Fruit fly (Drosophila melanogaster): Measurements from ENCODE around the gene Diap1.

Gene Diap1

dm6 chr3L:16002116-16002716, 48.6 kb downstream of the Diap1 start:
- no peak for TF ChIP-seq CG8478 (optimal IDR thresholded peaks at IDR 0.05)

dm6 chr3L:16001164-16001679, 49.6 kb downstream of the Diap1 start:
- no peak for TF ChIP-seq CTCF (optimal IDR thresholded peaks at IDR 0.05)
- TF ChIP-seq CG8478 (optimal IDR thresholded peaks at IDR 0.05): no peak

DNA sequence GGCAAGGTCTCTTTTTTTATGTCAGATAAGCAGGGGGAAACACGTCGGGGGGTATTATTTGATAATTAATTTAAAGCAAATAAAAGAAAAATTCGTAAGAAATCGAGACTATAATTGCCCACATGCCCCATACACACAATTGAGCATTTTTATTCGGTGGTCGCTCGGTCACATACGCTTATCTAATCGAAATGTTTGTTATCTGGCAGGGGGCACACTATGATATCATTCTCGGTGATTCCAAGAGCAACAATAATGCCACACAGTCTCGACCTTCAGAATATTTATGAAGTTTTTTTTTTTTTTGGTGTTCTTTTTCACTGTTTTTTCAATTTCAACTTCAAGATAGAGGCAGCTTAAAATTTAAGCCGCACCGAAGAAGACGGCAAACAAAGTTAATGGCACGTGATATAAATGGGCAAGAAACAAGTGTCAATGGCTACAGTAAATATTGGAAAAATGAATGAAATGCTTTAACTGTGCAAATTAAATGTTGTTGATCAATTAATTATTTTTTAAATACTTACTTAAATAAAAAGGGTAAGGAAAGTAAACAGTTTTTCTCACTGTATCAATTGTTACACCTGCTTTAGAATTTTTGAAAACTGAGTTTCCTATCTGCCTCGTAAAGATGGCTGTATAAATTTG, 51.4 kb downstream of the Diap1 start:
- TF ChIP-seq CG8478 (optimal IDR thresholded peaks at IDR 0.05) (no peak), CTCF (optimal IDR thresholded peaks at IDR 0.05) (no peak)

DNA sequence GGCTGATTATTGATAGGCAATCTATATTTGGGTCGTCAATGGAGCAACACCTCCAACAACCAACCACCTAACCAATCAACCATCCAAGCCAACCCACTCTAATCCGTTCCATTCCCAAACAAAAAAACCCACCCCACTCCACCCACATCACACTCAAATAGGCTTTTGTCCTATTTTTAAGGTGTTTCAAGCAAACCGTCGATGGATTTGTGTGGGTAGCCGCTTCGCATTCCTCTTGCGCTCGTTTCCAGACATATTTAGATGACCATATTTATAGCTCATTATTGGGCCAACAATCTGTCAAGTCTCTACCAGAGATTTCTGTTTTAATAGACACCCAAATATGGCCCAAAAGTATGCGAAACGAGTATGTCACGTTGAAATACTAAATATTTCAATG, 52.6 kb downstream of the Diap1 start:
- TF ChIP-seq CG8478 (optimal IDR thresholded peaks at IDR 0.05) (no peak), CTCF (optimal IDR thresholded peaks at IDR 0.05) (no peak)

dm6 chr3L:15996019-15996418, 54.8 kb downstream of the Diap1 start:
- no peak for TF ChIP-seq CTCF (optimal IDR thresholded peaks at IDR 0.05)
- no peak for TF ChIP-seq CG8478 (optimal IDR thresholded peaks at IDR 0.05)

All from S2 (cell line).